Worm (Caenorhabditis elegans) whole organism, early embryonic: ENCODE data around the gene K02D10.2.

Source experiments
- ceh-13 ChIP-seq: fragments of 200-800 bp; sonication (Bioruptor generic); optimal IDR thresholded peaks from 2 replicates; lab custom pipeline; 2018; ENCODE audit warnings: mild to moderate bottlenecking, missing genetic modification characterization, missing compliant biosample characterization
- flt-1 ChIP-seq: fragments of 200-800 bp; sonication (Bioruptor generic); IDR thresholded peaks from 2 replicates; pipeline ENCODE4 v1.3.6; 2022; ENCODE audit warnings: missing genetic modification characterization, missing compliant biosample characterization
- hmbx-1 ChIP-seq: sonication (generic microtip); optimal IDR thresholded peaks from 2 replicates; lab custom pipeline; 2016; ENCODE audit warnings: mild to moderate bottlenecking, missing genetic modification characterization, missing compliant biosample characterization
- pes-1 ChIP-seq: fragments of 200-800 bp; sonication (Bioruptor generic); IDR thresholded peaks from 2 replicates; pipeline ENCODE4 v1.3.6; 2022; ENCODE audit warnings: missing genetic modification reagents, missing genetic modification characterization, missing compliant biosample characterization

DNA sequence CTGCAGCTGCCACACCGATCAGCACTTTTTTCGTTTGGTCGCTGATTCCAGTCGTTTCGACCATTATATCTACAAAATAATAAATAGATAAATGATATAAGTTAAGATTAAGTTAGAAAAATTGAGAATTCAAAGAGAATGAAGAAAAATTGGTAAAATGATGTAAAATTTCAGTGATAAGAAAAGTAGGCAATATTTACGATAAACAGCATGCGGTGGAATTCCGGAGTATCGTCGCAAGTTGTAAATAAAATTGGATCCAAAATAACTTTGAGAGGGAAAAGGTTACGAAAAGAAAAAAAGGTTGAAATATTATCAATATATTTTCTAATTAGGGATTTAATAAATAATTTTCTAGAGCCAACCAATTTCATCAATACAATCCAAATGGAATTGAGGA lies 16.4 kb downstream of the K02D10.2 start, which contains the start of gene tomm-70:
- no peak for TF ChIP-seq pes-1 (GFP tag; lab: Robert Waterston, UW)
- TF ChIP-seq flt-1 (GFP tag; lab: Robert Waterston, UW): no peak
- no peak for TF ChIP-seq ceh-13
- TF ChIP-seq hmbx-1 (tag; lab: Kevin White, UChicago): no peak
